Fruit fly (Drosophila melanogaster) whole organism, embryonic: ENCODE data around the gene CG5107.

Experiments used
- Ada2b ChIP-seq: fragments of 200-800 bp; sonication (Bioruptor generic); IDR thresholded peaks from 2 replicates; pipeline ENCODE4 v1.3.6; 2022; ENCODE audit warnings: missing biosample characterization, missing genetic modification characterization
- Aef1 ChIP-seq: fragments of 200-800 bp; sonication (Bioruptor generic); IDR thresholded peaks from 3 replicates; pipeline ENCODE4 v1.3.6; 2022; ENCODE audit warnings: missing biosample characterization, missing genetic modification characterization
- Atf-2 ChIP-seq: fragments of 200-800 bp; sonication (Bioruptor generic); optimal IDR thresholded peaks from 2 replicates; lab custom pipeline; 2016; ENCODE audit warnings: missing biosample characterization, missing genetic modification characterization
- Atf6 ChIP-seq: fragments of 200-800 bp; sonication (Bioruptor generic); IDR thresholded peaks from 2 replicates; pipeline ENCODE4 v1.3.6; 2022; ENCODE audit warnings: missing biosample characterization, missing genetic modification characterization
- BEAF-32 ChIP-seq: fragments of 200-800 bp; sonication (Bioruptor generic); optimal IDR thresholded peaks from 3 replicates; lab custom pipeline; 2017; ENCODE audit warnings: missing biosample characterization, missing genetic modification characterization, mild to moderate bottlenecking, moderate library complexity, missing genetic modification reagents
- C15 ChIP-seq: fragments of 200-800 bp; sonication (Bioruptor generic); IDR thresholded peaks from 3 replicates; pipeline ENCODE4 v1.3.6; 2022; ENCODE audit warnings: missing biosample characterization, missing genetic modification characterization
- CG12942 ChIP-seq: fragments of 200-800 bp; sonication (Bioruptor generic); optimal IDR thresholded peaks from 3 replicates; lab custom pipeline; 2016; ENCODE audit warnings: missing biosample characterization, missing genetic modification characterization
- CG13123 ChIP-seq: fragments of 200-800 bp; sonication (Bioruptor generic); optimal IDR thresholded peaks from 2 replicates; lab custom pipeline; 2016; ENCODE audit warnings: missing biosample characterization, missing genetic modification characterization
- CG1602 ChIP-seq: fragments of 200-800 bp; sonication (Bioruptor generic); optimal IDR thresholded peaks from 3 replicates; lab custom pipeline; 2016; ENCODE audit warnings: missing biosample characterization, missing genetic modification characterization
- CG16813 ChIP-seq: fragments of 200-800 bp; sonication (Bioruptor generic); IDR thresholded peaks from 3 replicates; pipeline ENCODE4 v1.3.6; 2022; ENCODE audit warnings: missing biosample characterization, missing genetic modification characterization; ENCODE audit not compliant: partially characterized antibody
- CG2199 ChIP-seq: fragments of 200-800 bp; sonication (Bioruptor generic); IDR thresholded peaks from 3 replicates; pipeline ENCODE4 v1.3.6; 2022; ENCODE audit warnings: missing biosample characterization, missing genetic modification characterization
- CG31365 ChIP-seq: fragments of 200-800 bp; sonication (Bioruptor generic); optimal IDR thresholded peaks from 2 replicates; lab custom pipeline; 2018; ENCODE audit warnings: missing biosample characterization, mild to moderate bottlenecking, missing genetic modification characterization
- CG3163 ChIP-seq: fragments of 200-800 bp; sonication (Bioruptor generic); optimal IDR thresholded peaks from 3 replicates; lab custom pipeline; 2016; ENCODE audit warnings: missing biosample characterization, missing genetic modification characterization
- CG32532 ChIP-seq: fragments of 200-800 bp; sonication (Bioruptor generic); IDR thresholded peaks from 2 replicates; pipeline ENCODE4 v1.3.6; 2022; ENCODE audit warnings: missing biosample characterization, missing genetic modification characterization
- CG4820 ChIP-seq: fragments of 200-800 bp; sonication (Bioruptor generic); optimal IDR thresholded peaks from 3 replicates; lab custom pipeline; 2016; ENCODE audit warnings: missing biosample characterization, missing genetic modification characterization
- CG5180 ChIP-seq: fragments of 200-800 bp; sonication (Bioruptor generic); optimal IDR thresholded peaks from 3 replicates; lab custom pipeline; 2017; ENCODE audit warnings: missing biosample characterization, missing genetic modification characterization, mild to moderate bottlenecking, moderate library complexity, missing genetic modification reagents
- CG6791 ChIP-seq: fragments of 200-800 bp; sonication (Bioruptor generic); IDR thresholded peaks from 3 replicates; pipeline ENCODE4 v1.3.6; 2022; ENCODE audit warnings: missing biosample characterization, missing genetic modification characterization; ENCODE audit not compliant: partially characterized antibody
- CG8089 ChIP-seq: fragments of 200-800 bp; sonication (Bioruptor generic); optimal IDR thresholded peaks from 3 replicates; lab custom pipeline; 2016; ENCODE audit warnings: missing biosample characterization, missing genetic modification characterization
- CG8359 ChIP-seq: fragments of 200-800 bp; sonication (Bioruptor generic); optimal IDR thresholded peaks from 2 replicates; lab custom pipeline; 2017; ENCODE audit warnings: missing biosample characterization, mild to moderate bottlenecking, missing genetic modification characterization, borderline replicate concordance
- CG8388 ChIP-seq: fragments of 200-800 bp; sonication (Bioruptor generic); optimal IDR thresholded peaks from 2 replicates; lab custom pipeline; 2019; ENCODE audit warnings: missing biosample characterization, mild to moderate bottlenecking, missing genetic modification characterization, moderate library complexity
- CG9609 ChIP-seq: fragments of 200-800 bp; sonication (Bioruptor generic); optimal IDR thresholded peaks from 3 replicates; lab custom pipeline; 2016; ENCODE audit warnings: missing biosample characterization, missing genetic modification characterization
- Chrac-16 ChIP-seq: fragments of 200-800 bp; sonication (Bioruptor generic); optimal IDR thresholded peaks from 3 replicates; lab custom pipeline; 2016; ENCODE audit warnings: missing biosample characterization, missing genetic modification characterization
- D19B ChIP-seq: fragments of 200-800 bp; sonication (Bioruptor generic); optimal IDR thresholded peaks from 2 replicates; lab custom pipeline; 2017; ENCODE audit warnings: missing biosample characterization, mild to moderate bottlenecking, missing genetic modification characterization
- Dfd ChIP-seq, 2 experiments: fragments of >200 bp; optimal IDR thresholded peaks; 2 replicates each; lab custom pipeline; 2017; ENCODE audit warnings: missing biosample characterization in 2 of 2, missing genetic modification characterization in 2 of 2
- E2f2 ChIP-seq: fragments of 200-800 bp; sonication (Bioruptor generic); IDR thresholded peaks from 2 replicates; pipeline ENCODE4 v1.3.6; 2022; ENCODE audit warnings: missing biosample characterization, missing genetic modification characterization
- ERR ChIP-seq: fragments of 200-800 bp; sonication (Bioruptor generic); optimal IDR thresholded peaks from 2 replicates; lab custom pipeline; 2016; ENCODE audit warnings: missing biosample characterization, missing genetic modification characterization
- GATAe ChIP-seq: fragments of 200-800 bp; sonication (Bioruptor generic); conservative IDR thresholded peaks from 2 replicates; pipeline ENCODE4 v1.3.6; 2022; ENCODE audit warnings: missing biosample characterization, missing genetic modification characterization
- HLH3B ChIP-seq: fragments of 200-800 bp; sonication (Bioruptor generic); IDR thresholded peaks from 2 replicates; pipeline ENCODE4 v1.3.6; 2022; ENCODE audit warnings: missing biosample characterization, missing genetic modification characterization
- HLH4C ChIP-seq: fragments of 200-800 bp; sonication (Bioruptor generic); IDR thresholded peaks from 3 replicates; pipeline ENCODE4 v1.3.6; 2022; ENCODE audit warnings: missing biosample characterization, missing genetic modification characterization; ENCODE audit not compliant: partially characterized antibody
- NFAT ChIP-seq: fragments of 200-800 bp; sonication (Bioruptor generic); IDR thresholded peaks from 2 replicates; pipeline ENCODE4 v1.3.6; 2022; ENCODE audit warnings: missing biosample characterization, missing genetic modification characterization
- Optix ChIP-seq: fragments of 200-800 bp; sonication (Bioruptor generic); IDR thresholded peaks from 3 replicates; pipeline ENCODE4 v1.3.6; 2022; ENCODE audit warnings: missing biosample characterization, missing genetic modification characterization
- Scr ChIP-seq: fragments of 200-800 bp; sonication (Bioruptor generic); IDR thresholded peaks from 2 replicates; pipeline ENCODE4 v1.3.6; 2022; ENCODE audit warnings: missing biosample characterization, missing genetic modification characterization; ENCODE audit not compliant: partially characterized antibody
- Side ChIP-seq: fragments of 200-800 bp; sonication (Bioruptor generic); optimal IDR thresholded peaks from 2 replicates; lab custom pipeline; 2016; ENCODE audit warnings: missing biosample characterization, missing genetic modification characterization
- Spps ChIP-seq: fragments of 200-800 bp; sonication (Bioruptor generic); optimal IDR thresholded peaks from 2 replicates; lab custom pipeline; 2018; ENCODE audit warnings: missing biosample characterization, mild to moderate bottlenecking, missing genetic modification characterization
- al ChIP-seq: fragments of 200-800 bp; sonication (Bioruptor generic); IDR thresholded peaks from 2 replicates; pipeline ENCODE4 v1.3.6; 2022; ENCODE audit warnings: missing biosample characterization, missing genetic modification characterization
- ato ChIP-seq: fragments of 200-800 bp; sonication (Bioruptor generic); IDR thresholded peaks from 2 replicates; pipeline ENCODE4 v1.3.6; 2022; ENCODE audit warnings: missing biosample characterization, missing genetic modification characterization; ENCODE audit not compliant: partially characterized antibody
- bbx ChIP-seq: fragments of 200-800 bp; sonication (Bioruptor generic); IDR thresholded peaks from 2 replicates; pipeline ENCODE4 v1.3.6; 2022; ENCODE audit warnings: missing biosample characterization, missing genetic modification characterization; ENCODE audit not compliant: partially characterized antibody
- dimm ChIP-seq: fragments of 200-800 bp; sonication (Bioruptor generic); IDR thresholded peaks from 2 replicates; pipeline ENCODE4 v1.3.6; 2022; ENCODE audit warnings: missing biosample characterization, missing genetic modification characterization
- gfzf ChIP-seq: fragments of 200-800 bp; sonication (Bioruptor generic); optimal IDR thresholded peaks from 2 replicates; lab custom pipeline; 2016; ENCODE audit warnings: missing biosample characterization, mild to moderate bottlenecking, missing genetic modification characterization, moderate library complexity
- ham ChIP-seq: fragments of 200-800 bp; sonication (Bioruptor generic); IDR thresholded peaks from 2 replicates; pipeline ENCODE4 v1.3.6; 2022; ENCODE audit warnings: missing biosample characterization, missing genetic modification characterization
- jigr1 ChIP-seq: fragments of 200-800 bp; sonication (Bioruptor generic); IDR thresholded peaks from 3 replicates; pipeline ENCODE4 v1.3.6; 2022; ENCODE audit warnings: missing biosample characterization, missing genetic modification characterization
- odd ChIP-seq: fragments of 200-800 bp; sonication (Bioruptor generic); optimal IDR thresholded peaks from 2 replicates; lab custom pipeline; 2017; ENCODE audit warnings: missing biosample characterization, mild to moderate bottlenecking, missing genetic modification characterization
- psq ChIP-seq: fragments of 200-800 bp; sonication (Bioruptor generic); optimal IDR thresholded peaks from 2 replicates; lab custom pipeline; 2017; ENCODE audit warnings: missing biosample characterization, missing genetic modification characterization
- sens ChIP-seq: fragments of 200-800 bp; sonication (Bioruptor generic); peaks from one replicate; lab custom pipeline; 2016; ENCODE audit warnings: missing biosample characterization, missing genetic modification characterization
- seq ChIP-seq: fragments of 200-800 bp; sonication (Bioruptor generic); IDR thresholded peaks from 2 replicates; pipeline ENCODE4 v1.3.6; 2022; ENCODE audit warnings: missing biosample characterization, missing genetic modification characterization
- sna ChIP-seq: fragments of 200-800 bp; sonication (Bioruptor generic); IDR thresholded peaks from 2 replicates; pipeline ENCODE4 v1.3.6; 2022; ENCODE audit warnings: missing biosample characterization, missing genetic modification characterization; ENCODE audit not compliant: partially characterized antibody
- sqz ChIP-seq: fragments of 200-800 bp; sonication (Bioruptor generic); optimal IDR thresholded peaks from 3 replicates; lab custom pipeline; 2018; ENCODE audit warnings: missing biosample characterization, mild to moderate bottlenecking, missing genetic modification characterization
- sr ChIP-seq: fragments of 200-800 bp; sonication (Bioruptor generic); IDR thresholded peaks from 3 replicates; pipeline ENCODE4 v1.3.6; 2022; ENCODE audit warnings: missing biosample characterization, missing genetic modification characterization
- vnd ChIP-seq: fragments of 200-800 bp; sonication (Bioruptor generic); IDR thresholded peaks from 3 replicates; pipeline ENCODE4 v1.3.6; 2022; ENCODE audit warnings: missing biosample characterization, missing genetic modification characterization; ENCODE audit not compliant: partially characterized antibody
- zen2 ChIP-seq: fragments of 200-800 bp; sonication (Bioruptor generic); IDR thresholded peaks from 3 replicates; pipeline ENCODE4 v1.3.6; 2022; ENCODE audit warnings: missing biosample characterization, missing genetic modification characterization; ENCODE audit not compliant: partially characterized antibody
- zf30C ChIP-seq: fragments of 200-800 bp; sonication (Bioruptor generic); optimal IDR thresholded peaks from 3 replicates; lab custom pipeline; 2018; ENCODE audit warnings: missing biosample characterization, mild to moderate bottlenecking, missing genetic modification characterization

CG5107 gene

DNA sequence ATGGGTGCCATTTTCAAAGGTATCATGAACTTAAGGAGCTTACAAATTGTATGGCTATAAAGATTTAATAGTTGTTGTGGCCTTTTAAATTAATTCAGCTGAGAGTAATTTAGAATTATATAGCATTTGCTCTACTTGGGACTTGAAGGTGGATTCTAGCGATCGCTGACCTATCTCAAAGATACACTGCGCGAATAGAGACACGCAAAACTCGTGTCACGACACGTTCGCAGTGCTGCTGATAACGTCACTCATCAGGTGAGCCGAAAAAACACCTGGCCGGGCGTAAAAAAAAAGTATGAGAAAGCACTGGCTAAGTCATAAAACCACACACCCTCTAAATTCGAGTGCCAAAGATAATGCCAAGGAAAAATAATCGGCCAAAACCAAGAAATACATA is 15.3 kb upstream of the CG5107 start (continued):
- no peak for TF ChIP-seq ERR (GFP tag; lab: Kevin White, UChicago)
- peak; percentile 65; the same call in 2 of the 3 replicates for TF ChIP-seq CG6791 (GFP tag; lab: Robert Waterston, UW)
- TF ChIP-seq Aef1 (GFP tag; lab: Robert Waterston, UW): no peak
- no peak for TF ChIP-seq dimm (GFP tag; lab: Robert Waterston, UW)
- no peak for TF ChIP-seq D19B (GFP tag; lab: Kevin White, UChicago)
- no peak for TF ChIP-seq CG1602 (GFP tag; lab: Kevin White, UChicago)
- TF ChIP-seq HLH3B: no peak
- 0 out of 2 replicates have a peak, but pooled peaks have one; percentile 38 for TF ChIP-seq sna (GFP tag; lab: Robert Waterston, UW)
- TF ChIP-seq CG5180: no peak
- TF ChIP-seq sqz (GFP tag; lab: Kevin White, UChicago): peak; percentile 8
- TF ChIP-seq CG3163 (GFP tag; lab: Kevin White, UChicago): no peak
- no peak for TF ChIP-seq Dfd (GFP tag; optimal IDR thresholded peaks at IDR 0.05; lab: Kevin White, UChicago)
- no peak for TF ChIP-seq E2f2
- TF ChIP-seq seq (GFP tag; lab: Robert Waterston, UW): no peak
- TF ChIP-seq psq (GFP tag; lab: Kevin White, UChicago): no peak
- TF ChIP-seq zen2: peak; percentile 78
- no peak for TF ChIP-seq CG8388
- no peak for TF ChIP-seq CG8089 (GFP tag; lab: Kevin White, UChicago)
- no peak for TF ChIP-seq Spps (tag; lab: Kevin White, UChicago)
- TF ChIP-seq bbx (GFP tag; lab: Robert Waterston, UW): peak; percentile 77; the same call in 1 of the 2 replicates
- TF ChIP-seq CG31365: no peak
- no peak for TF ChIP-seq CG9609 (GFP tag; lab: Kevin White, UChicago)
- TF ChIP-seq HLH4C (GFP tag; lab: Robert Waterston, UW): peak; percentile 57; the same call in 2 of the 3 replicates
- 0 out of 3 replicates have a peak, but pooled peaks have one; percentile 30 for TF ChIP-seq CG2199 (GFP tag; lab: Robert Waterston, UW)
- peak; percentile 4 for TF ChIP-seq Side (GFP tag; lab: Kevin White, UChicago)
- TF ChIP-seq sens (GFP tag; lab: Kevin White, UChicago): no peak
- peak; percentile 61 for TF ChIP-seq zf30C (GFP tag; lab: Kevin White, UChicago)
- peak; percentile 59; the same call in 2 of the 3 replicates for TF ChIP-seq CG16813 (GFP tag; lab: Robert Waterston, UW)
- peak; percentile 70 for TF ChIP-seq vnd (GFP tag; lab: Robert Waterston, UW)
- TF ChIP-seq BEAF-32 (GFP tag; lab: Kevin White, UChicago): peak; percentile 72
- peak; percentile 77 for TF ChIP-seq Scr (GFP tag; lab: Robert Waterston, UW)
- no peak for TF ChIP-seq CG13123 (GFP tag; lab: Kevin White, UChicago)
- TF ChIP-seq gfzf: no peak
- TF ChIP-seq ham (GFP tag; lab: Robert Waterston, UW): no peak
- no peak for TF ChIP-seq Ada2b (GFP tag; lab: Robert Waterston, UW)
- TF ChIP-seq CG32532 (GFP tag; lab: Robert Waterston, UW): peak; percentile 42; the same call in 1 of the 2 replicates
- TF ChIP-seq CG8359 (GFP tag; lab: Kevin White, UChicago): no peak
- TF ChIP-seq CG12942 (GFP tag; lab: Kevin White, UChicago): no peak
- peak; percentile 44; the same call in 1 of the 2 replicates for TF ChIP-seq GATAe (GFP tag; lab: Robert Waterston, UW)
- TF ChIP-seq odd (GFP tag; lab: Kevin White, UChicago): no peak
- TF ChIP-seq CG4820 (GFP tag; lab: Kevin White, UChicago): no peak
- TF ChIP-seq ato (GFP tag; lab: Robert Waterston, UW): 0 out of 2 replicates have a peak, but pooled peaks have one; percentile 37
- TF ChIP-seq sr (GFP tag; lab: Robert Waterston, UW): no peak
- no peak for TF ChIP-seq al (GFP tag; lab: Robert Waterston, UW)
- TF ChIP-seq Atf-2: no peak
- no peak for TF ChIP-seq jigr1 (GFP tag; lab: Robert Waterston, UW)
- no peak for TF ChIP-seq NFAT (GFP tag; lab: Robert Waterston, UW)
- TF ChIP-seq Chrac-16 (GFP tag; lab: Kevin White, UChicago): no peak
- TF ChIP-seq Atf6 (GFP tag; lab: Robert Waterston, UW): no peak
- TF ChIP-seq Optix: peak; percentile 12; the same call in 1 of the 3 replicates
- TF ChIP-seq C15 (GFP tag; lab: Robert Waterston, UW): no peak
